Worm (Caenorhabditis elegans) whole organism, young adult: ENCODE data around the gene F42F12.14.
"Not testable (repeated sequence)": the region's sequence is repeated elsewhere in the genome, so short reads cannot be mapped to it uniquely, and the experiment has no call there.

Source experiments
- F55B11.4 ChIP-seq: sonication (generic microtip); optimal IDR thresholded peaks from 2 replicates; lab custom pipeline; 2016; ENCODE audit warnings: missing compliant biosample characterization, missing genetic modification characterization, borderline replicate concordance; ENCODE audit not compliant: insufficient read depth
- F57A8.1 ChIP-seq: fragments of 200-800 bp; sonication (Bioruptor generic); optimal IDR thresholded peaks from 2 replicates; lab custom pipeline; 2018; ENCODE audit warnings: mild to moderate bottlenecking, missing genetic modification characterization, moderate library complexity, missing compliant biosample characterization
- Y67H2A.10 ChIP-seq: fragments of 200-800 bp; sonication (Bioruptor generic); conservative IDR thresholded peaks from 2 replicates; pipeline ENCODE4 v1.3.6; 2022; ENCODE audit warnings: missing genetic modification reagents, missing genetic modification characterization, missing compliant biosample characterization
- ama-1 ChIP-seq, 3 experiments: fragments of 150-350 bp in 1 of 3; sonication (generic microtip) in 2 of 3; optimal IDR thresholded peaks; 2 replicates each; lab custom pipeline; 2014 to 2018; ENCODE audit warnings: missing biosample characterization in 2 of 3, missing genetic modification characterization in 2 of 3, missing genetic modification reagents in 2 of 3
- die-1 ChIP-seq: sonication (generic microtip); optimal IDR thresholded peaks from 2 replicates; lab custom pipeline; 2016; ENCODE audit warnings: missing genotype, mild to moderate bottlenecking, missing genetic modification characterization, missing compliant biosample characterization
- ets-4 ChIP-seq: fragments of 200-800 bp; sonication (Bioruptor generic); optimal IDR thresholded peaks from 2 replicates; lab custom pipeline; 2018; ENCODE audit warnings: mild to moderate bottlenecking, missing genetic modification characterization, missing compliant biosample characterization
- gei-17 ChIP-seq: fragments of 200-800 bp; sonication (Bioruptor generic); optimal IDR thresholded peaks from 2 replicates; lab custom pipeline; 2018; ENCODE audit warnings: mild to moderate bottlenecking, missing genetic modification characterization, missing compliant biosample characterization
- hsf-1 ChIP-seq: fragments of 200-800 bp; sonication (Bioruptor generic); IDR thresholded peaks from 2 replicates; pipeline ENCODE4 v1.3.6; 2022; ENCODE audit warnings: missing genetic modification reagents, missing genetic modification characterization, missing compliant biosample characterization
- let-526 ChIP-seq: fragments of 200-800 bp; sonication (Bioruptor generic); IDR thresholded peaks from 2 replicates; pipeline ENCODE4 v1.3.6; 2022; ENCODE audit warnings: missing genetic modification reagents, missing genetic modification characterization, missing compliant biosample characterization
- pbrm-1 ChIP-seq: fragments of 200-800 bp; sonication (Bioruptor generic); IDR thresholded peaks from 2 replicates; pipeline ENCODE4 v1.3.6; 2022; ENCODE audit warnings: missing genetic modification reagents, missing genetic modification characterization, missing compliant biosample characterization
- snpc-4 ChIP-seq, 5 experiments: fragments of 150-350 bp in 1 of 5; sonication (generic microtip) in 4 of 5; optimal IDR thresholded peaks; 2 replicates each; lab custom pipeline; 2014 to 2018; ENCODE audit warnings: missing genetic modification characterization in 5 of 5, missing biosample characterization in 3 of 5, antibody characterized with exemption in 2 of 5, mild to moderate bottlenecking in 2 of 5, missing compliant biosample characterization in 2 of 5, missing genotype in 2 of 5, moderate library complexity in 2 of 5, missing genetic modification reagents in 1 of 5
- unc-62 ChIP-seq: fragments of 150-350 bp; optimal IDR thresholded peaks from 2 replicates; lab custom pipeline; 2014; ENCODE audit warnings: missing biosample characterization, missing genetic modification reagents, missing genetic modification characterization

ce11 chrX:12308045-12308499 is 40.4 kb upstream of the F42F12.14 start, which contains the start of gene F17A2.16:
- not testable (repeated sequence) for TF ChIP-seq F57A8.1 (GFP tag; lab: Kevin White, UChicago); ets-4 (GFP tag; lab: Kevin White, UChicago); ama-1 (optimal IDR thresholded peaks at IDR 0.05; lab: Kevin White, UChicago); ama-1 (GFP tag; optimal IDR thresholded peaks at IDR 0.05; lab: Kevin White, UChicago); pbrm-1 (GFP tag; lab: Robert Waterston, UW); Y67H2A.10 (GFP tag; lab: Robert Waterston, UW); let-526; hsf-1 (GFP tag; lab: Robert Waterston, UW); snpc-4 (GFP tag; optimal IDR thresholded peaks at IDR 0.05; lab: Kevin White, UChicago); snpc-4 (tag; optimal IDR thresholded peaks at IDR 0.05; lab: Kevin White, UChicago); unc-62; die-1; gei-17 (GFP tag; lab: Kevin White, UChicago); F55B11.4
